Worm (Caenorhabditis elegans) whole organism, L4/young adult: ENCODE measurements around the gene C23H3.9.

ENCODE experiments used
- W03F9.2 ChIP-seq: fragments of 150-350 bp; optimal IDR thresholded peaks from 2 replicates; lab custom pipeline; 2014; ENCODE audit warnings: missing biosample characterization, missing genetic modification characterization
- dao-5 ChIP-seq: sonication (generic microtip); optimal IDR thresholded peaks from 2 replicates; lab custom pipeline; 2016; ENCODE audit warnings: missing genotype, missing genetic modification characterization, moderate library complexity, missing compliant biosample characterization
- him-1 ChIP-seq: sonication (generic microtip); optimal IDR thresholded peaks from 2 replicates; lab custom pipeline; 2016; ENCODE audit warnings: missing genotype, missing genetic modification reagents, missing genetic modification characterization, missing compliant biosample characterization

ce11 chrII:107703-108102 lies 28.6 kb upstream of the C23H3.9 start:
- TF ChIP-seq W03F9.2 (tag; lab: Kevin White, UChicago) (no peak), him-1 (tag; lab: Kevin White, UChicago) (no peak), dao-5 (tag; lab: Kevin White, UChicago) (no peak)
